Fruit fly (Drosophila melanogaster) Kc167 (cell line): ENCODE measurements around the gene TTLL4A.

Experiments
- Sin3A ChIP-seq: fragments of >200 bp; optimal IDR thresholded peaks from 2 replicates; lab custom pipeline; 2018; ENCODE audit warnings: missing external identifiers
- h ChIP-seq: fragments of >200 bp; optimal IDR thresholded peaks from 3 replicates; lab custom pipeline; 2018; ENCODE audit warnings: missing external identifiers
- ttk ChIP-seq: sonication (Bioruptor generic); optimal IDR thresholded peaks from 2 replicates; lab custom pipeline; 2017; ENCODE audit warnings: missing external identifiers

dm6 chr2L:11041074-11041473, 51.9 kb downstream of the TTLL4A start:
- no peak for TF ChIP-seq Sin3A (lab: Kevin White, UChicago)
- no peak for TF ChIP-seq h (lab: Kevin White, UChicago)
- TF ChIP-seq ttk (lab: Kevin White, UChicago) = no peak
